Worm (Caenorhabditis elegans): ENCODE measurements around the gene col-130.
A peak's percentile ranks its signal among the peaks of the same experiment; 100 is the strongest.

The col-130 gene

ce11 chrIV:12416629-12417404 is 11.5 kb downstream of the col-130 start:
- no peak for TF ChIP-seq pha-4 (tag; optimal IDR thresholded peaks at IDR 0.05)
- TF ChIP-seq ceh-14 (tag; optimal IDR thresholded peaks at IDR 0.05), result no peak
- TF ChIP-seq ref-2 (tag; optimal IDR thresholded peaks at IDR 0.05), result no peak
- no peak for TF ChIP-seq lin-11 (tag; optimal IDR thresholded peaks at IDR 0.05)
- no peak for TF ChIP-seq syd-9 (tag; optimal IDR thresholded peaks at IDR 0.05)
- TF ChIP-seq ceh-19 (GFP tag; optimal IDR thresholded peaks at IDR 0.05), result peak; percentile 46
- TF ChIP-seq odd-2 (tag; optimal IDR thresholded peaks at IDR 0.05), result no peak
- TF ChIP-seq dve-1 (tag; optimal IDR thresholded peaks at IDR 0.05), result peak; percentile 22
- peak; percentile 40 for TF ChIP-seq C38D4.7 (GFP tag; optimal IDR thresholded peaks at IDR 0.05)
- TF ChIP-seq hlh-6 (tag; optimal IDR thresholded peaks at IDR 0.05), result peak; percentile 44
- TF ChIP-seq nhr-232 (tag; optimal IDR thresholded peaks at IDR 0.05), result peak; percentile 8
- TF ChIP-seq unc-3 (GFP tag; conservative IDR thresholded peaks at IDR 0.05), result no peak
- no peak for TF ChIP-seq unc-3 (tag; optimal IDR thresholded peaks at IDR 0.05)
- TF ChIP-seq che-1 (tag; optimal IDR thresholded peaks at IDR 0.05), result peak; percentile 34
- TF ChIP-seq ceh-34 (tag; optimal IDR thresholded peaks at IDR 0.05), result no peak
- no peak for TF ChIP-seq sox-2 (GFP tag; IDR thresholded peaks at IDR 0.05)
- peak; percentile 31 for TF ChIP-seq hlh-13 (GFP tag; optimal IDR thresholded peaks at IDR 0.05)

DNA sequence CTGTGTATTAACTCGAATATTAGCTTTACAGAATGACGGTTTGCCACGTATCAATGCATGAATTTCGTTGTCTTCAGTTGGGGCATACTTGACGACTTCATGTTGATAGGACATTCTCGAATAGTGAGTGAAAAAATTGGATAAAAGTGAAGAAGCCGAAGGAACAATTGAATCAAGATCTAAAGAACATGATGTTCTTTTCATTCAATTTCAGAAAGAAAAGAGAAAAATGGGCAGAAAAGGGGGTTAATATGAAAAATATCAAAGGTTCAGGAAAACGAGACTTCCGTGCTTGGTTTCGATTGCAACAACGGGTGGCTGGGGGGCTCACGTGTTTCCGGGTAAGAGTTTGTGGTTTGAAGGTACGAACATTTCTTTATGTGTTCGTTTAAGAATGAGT is 13.7 kb downstream of the col-130 start:
- TF ChIP-seq syd-9 (tag; optimal IDR thresholded peaks at IDR 0.05), result no peak
- no peak for TF ChIP-seq ceh-19 (GFP tag; optimal IDR thresholded peaks at IDR 0.05)

- TF ChIP-seq ceh-34 (tag; optimal IDR thresholded peaks at IDR 0.05), result no peak
- TF ChIP-seq madf-2 (tag; optimal IDR thresholded peaks at IDR 0.05), result no peak
- no peak for TF ChIP-seq hlh-30 (tag; optimal IDR thresholded peaks at IDR 0.05; ENCODE audit: insufficient read depth)
- no peak for TF ChIP-seq pha-2 (tag; optimal IDR thresholded peaks at IDR 0.05)
- TF ChIP-seq nhr-11 (tag; optimal IDR thresholded peaks at IDR 0.05), result no peak
- no peak for TF ChIP-seq ref-2 (tag; optimal IDR thresholded peaks at IDR 0.05)
- TF ChIP-seq ceh-9 (tag; optimal IDR thresholded peaks at IDR 0.05), result no peak
- TF ChIP-seq nfya-1 (tag; optimal IDR thresholded peaks at IDR 0.05), result no peak
- TF ChIP-seq ceh-18 (tag; optimal IDR thresholded peaks at IDR 0.05), result no peak
- TF ChIP-seq K02D7.2 (tag; optimal IDR thresholded peaks at IDR 0.05), result no peak
- TF ChIP-seq pat-9 (tag; optimal IDR thresholded peaks at IDR 0.05), result no peak
- no peak for TF ChIP-seq ahr-1 (tag; optimal IDR thresholded peaks at IDR 0.05)
- no peak for TF ChIP-seq sox-2 (GFP tag; IDR thresholded peaks at IDR 0.05)
- no peak for TF ChIP-seq hlh-6 (tag; optimal IDR thresholded peaks at IDR 0.05)
- TF ChIP-seq dmd-4 (tag; optimal IDR thresholded peaks at IDR 0.05; ENCODE audit: borderline replicate concordance), result no peak
- TF ChIP-seq odd-2 (tag; optimal IDR thresholded peaks at IDR 0.05), result no peak
- no peak for TF ChIP-seq ceh-24 (tag; optimal IDR thresholded peaks at IDR 0.05)
- no peak for TF ChIP-seq ztf-16 (tag; optimal IDR thresholded peaks at IDR 0.05)
Measured at ce11 chrIV:12410167-12410566, 18.1 kb downstream of the col-130 start, which contains the start of gene acl-13. TSS of gene acl-13 (plus strand) at chrIV:12410467.

DNA sequence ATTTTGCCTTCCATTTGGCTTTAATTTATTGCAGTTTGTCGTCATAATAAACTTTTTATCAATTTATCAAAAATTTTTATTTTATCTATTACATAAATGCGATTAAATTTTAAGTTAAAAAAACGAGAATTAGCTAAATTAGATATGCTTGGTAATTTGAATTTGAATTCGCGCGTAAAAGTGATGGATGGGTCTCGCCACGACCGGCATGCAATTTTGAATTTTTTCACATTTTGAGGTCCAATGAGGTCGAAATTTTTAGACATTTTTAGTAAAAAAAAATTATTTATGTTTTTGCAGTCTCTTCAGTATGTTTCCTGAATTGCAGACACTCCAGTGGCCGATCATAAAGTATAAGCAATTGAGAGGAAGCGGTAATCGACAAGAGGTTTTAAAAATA is 19.7 kb downstream of the col-130 start, which contains the start of gene dsb-1:
Gene dsb-1, plus strand, starts transcription at position 301 of the 400 bp plus-strand sequence.
- no peak for TF ChIP-seq ref-2 (tag; optimal IDR thresholded peaks at IDR 0.05)
- no peak for TF ChIP-seq lim-6 (tag; optimal IDR thresholded peaks at IDR 0.05)
- TF ChIP-seq ceh-19 (GFP tag; optimal IDR thresholded peaks at IDR 0.05), result no peak
- no peak for TF ChIP-seq nhr-11 (tag; optimal IDR thresholded peaks at IDR 0.05)
- TF ChIP-seq F13H6.1 (tag; optimal IDR thresholded peaks at IDR 0.05), result no peak

ce11 chrIV:12404137-12404536 is 24.2 kb downstream of the col-130 start, which contains the start of gene gex-3:
TSS of gene gex-3 (plus strand) at chrIV:12404431.
- TF ChIP-seq mec-3 (tag; optimal IDR thresholded peaks at IDR 0.05; ENCODE audit: borderline replicate concordance) (no peak), ceh-24 (tag; optimal IDR thresholded peaks at IDR 0.05) (no peak), pat-9 (tag; optimal IDR thresholded peaks at IDR 0.05) (no peak), ref-2 (tag; optimal IDR thresholded peaks at IDR 0.05) (peak; percentile 32), ceh-19 (GFP tag; optimal IDR thresholded peaks at IDR 0.05) (no peak), pros-1 (tag; optimal IDR thresholded peaks at IDR 0.05) (no peak), syd-9 (tag; optimal IDR thresholded peaks at IDR 0.05) (no peak), hlh-30 (tag; optimal IDR thresholded peaks at IDR 0.05; ENCODE audit: insufficient read depth) (peak; percentile 32), C08G9.2 (tag; optimal IDR thresholded peaks at IDR 0.05) (no peak), unc-42 (tag; optimal IDR thresholded peaks at IDR 0.05) (peak; percentile 100), pha-2 (tag; optimal IDR thresholded peaks at IDR 0.05) (no peak), rnt-1 (tag; optimal IDR thresholded peaks at IDR 0.05) (peak; percentile 19), nfya-1 (tag; optimal IDR thresholded peaks at IDR 0.05) (peak; percentile 61), ztf-16 (tag; optimal IDR thresholded peaks at IDR 0.05) (no peak), ceh-18 (tag; optimal IDR thresholded peaks at IDR 0.05) (peak; percentile 47), eyg-1 (tag; optimal IDR thresholded peaks at IDR 0.05) (no peak), hlh-15 (tag; optimal IDR thresholded peaks at IDR 0.05) (no peak), C38D4.7 (GFP tag; optimal IDR thresholded peaks at IDR 0.05) (no peak), ets-4 (tag; optimal IDR thresholded peaks at IDR 0.05) (no peak), ceh-31 (tag; optimal IDR thresholded peaks at IDR 0.05) (peak; percentile 81), ttx-3 (tag; optimal IDR thresholded peaks at IDR 0.05) (no peak)

All from whole organism, late embryonic.